Worm (Caenorhabditis elegans) whole organism, late embryonic: ENCODE measurements around the gene B0034.5.
A peak's percentile ranks its signal among the peaks of the same experiment; 100 is the strongest.

ENCODE experiments used
- C08G9.2 ChIP-seq: sonication (generic microtip); optimal IDR thresholded peaks from 2 replicates; lab custom pipeline; 2016; ENCODE audit warnings: mild to moderate bottlenecking, missing genetic modification characterization, moderate library complexity, missing compliant biosample characterization
- K09A11.1 ChIP-seq: sonication (generic microtip); optimal IDR thresholded peaks from 2 replicates; lab custom pipeline; 2017; ENCODE audit warnings: antibody characterized with exemption, mild to moderate bottlenecking, missing genetic modification characterization, missing compliant biosample characterization; ENCODE audit not compliant: insufficient read depth
- Y22D7AL.16 ChIP-seq: sonication (generic microtip); optimal IDR thresholded peaks from 2 replicates; lab custom pipeline; 2016; ENCODE audit warnings: missing genetic modification characterization, missing compliant biosample characterization
- ahr-1 ChIP-seq: sonication (generic microtip); optimal IDR thresholded peaks from 2 replicates; lab custom pipeline; 2016; ENCODE audit warnings: missing genetic modification characterization, missing compliant biosample characterization
- ceh-14 ChIP-seq: sonication (generic microtip); optimal IDR thresholded peaks from 2 replicates; lab custom pipeline; 2016; ENCODE audit warnings: missing genotype, missing genetic modification characterization, missing compliant biosample characterization
- ceh-18 ChIP-seq: sonication (generic microtip); optimal IDR thresholded peaks from 2 replicates; lab custom pipeline; 2016; ENCODE audit warnings: missing genetic modification characterization, missing compliant biosample characterization
- ceh-2 ChIP-seq: sonication (generic microtip); optimal IDR thresholded peaks from 2 replicates; lab custom pipeline; 2016; ENCODE audit warnings: missing genotype, missing genetic modification characterization, missing compliant biosample characterization
- ceh-22 ChIP-seq: sonication (generic microtip); optimal IDR thresholded peaks from 2 replicates; lab custom pipeline; 2017; ENCODE audit warnings: missing biosample characterization, missing genetic modification characterization
- ceh-31 ChIP-seq: sonication (generic microtip); optimal IDR thresholded peaks from 2 replicates; lab custom pipeline; 2016; ENCODE audit warnings: missing genetic modification characterization, missing compliant biosample characterization
- ceh-34 ChIP-seq: sonication (generic microtip); optimal IDR thresholded peaks from 2 replicates; lab custom pipeline; 2016; ENCODE audit warnings: mild to moderate bottlenecking, missing genetic modification characterization, missing compliant biosample characterization
- ceh-45 ChIP-seq: fragments of 200-800 bp; sonication (Bioruptor generic); IDR thresholded peaks from 2 replicates; pipeline ENCODE4 v1.3.6; 2022; ENCODE audit warnings: missing genetic modification reagents, missing genetic modification characterization, missing compliant biosample characterization
- ceh-6 ChIP-seq: fragments of 200-800 bp; sonication (Bioruptor generic); optimal IDR thresholded peaks from 2 replicates; lab custom pipeline; 2018; ENCODE audit warnings: mild to moderate bottlenecking, missing genetic modification characterization, missing compliant biosample characterization
- che-1 ChIP-seq: sonication (generic microtip); optimal IDR thresholded peaks from 2 replicates; lab custom pipeline; 2016; ENCODE audit warnings: mild to moderate bottlenecking, missing genetic modification characterization, missing compliant biosample characterization
- dmd-4 ChIP-seq: sonication (generic microtip); optimal IDR thresholded peaks from 2 replicates; lab custom pipeline; 2016; ENCODE audit warnings: borderline replicate concordance, missing genetic modification characterization, missing compliant biosample characterization
- elt-2 ChIP-seq: sonication (generic microtip); optimal IDR thresholded peaks from 2 replicates; lab custom pipeline; 2016; ENCODE audit warnings: missing genetic modification reagents, missing genetic modification characterization, missing compliant biosample characterization
- fkh-10 ChIP-seq: fragments of 150-350 bp; optimal IDR thresholded peaks from 2 replicates; lab custom pipeline; 2014; ENCODE audit warnings: missing biosample characterization, missing genetic modification reagents, missing genetic modification characterization
- fkh-6 ChIP-seq: sonication (generic microtip); optimal IDR thresholded peaks from 2 replicates; lab custom pipeline; 2016; ENCODE audit warnings: missing genetic modification characterization, missing compliant biosample characterization
- gmeb-2 ChIP-seq: sonication (generic microtip); optimal IDR thresholded peaks from 2 replicates; lab custom pipeline; 2016; ENCODE audit warnings: missing genetic modification characterization, inconsistent platforms, missing compliant biosample characterization
- hlh-13 ChIP-seq: fragments of 200-800 bp; sonication (Bioruptor generic); optimal IDR thresholded peaks from 2 replicates; lab custom pipeline; 2018; ENCODE audit warnings: mild to moderate bottlenecking, missing genetic modification characterization, missing compliant biosample characterization
- hlh-30 ChIP-seq: sonication (generic microtip); optimal IDR thresholded peaks from 2 replicates; lab custom pipeline; 2017; ENCODE audit warnings: antibody characterized with exemption, missing genetic modification characterization, missing compliant biosample characterization; ENCODE audit not compliant: insufficient read depth
- hlh-6 ChIP-seq: sonication (generic microtip); optimal IDR thresholded peaks from 2 replicates; lab custom pipeline; 2016; ENCODE audit warnings: missing genotype, missing genetic modification characterization, missing compliant biosample characterization
- nfya-1 ChIP-seq: sonication (generic microtip); optimal IDR thresholded peaks from 2 replicates; lab custom pipeline; 2017; ENCODE audit warnings: missing genetic modification characterization, mild to moderate bottlenecking, missing compliant biosample characterization, antibody characterized with exemption, moderate library complexity
- nhr-11 ChIP-seq: fragments of 150-350 bp; optimal IDR thresholded peaks from 2 replicates; lab custom pipeline; 2014; ENCODE audit warnings: missing biosample characterization, missing genetic modification characterization
- nhr-232 ChIP-seq: sonication (generic microtip); optimal IDR thresholded peaks from 2 replicates; lab custom pipeline; 2016; ENCODE audit warnings: missing genetic modification characterization, missing compliant biosample characterization
- npax-4 ChIP-seq: sonication (generic microtip); optimal IDR thresholded peaks from 2 replicates; lab custom pipeline; 2016; ENCODE audit warnings: missing genetic modification characterization, missing compliant biosample characterization
- pag-3 ChIP-seq: sonication (generic microtip); optimal IDR thresholded peaks from 2 replicates; lab custom pipeline; 2016; ENCODE audit warnings: missing compliant biosample characterization, missing genetic modification characterization, borderline replicate concordance
- pax-1 ChIP-seq: fragments of 150-350 bp; optimal IDR thresholded peaks from 2 replicates; lab custom pipeline; 2014; ENCODE audit warnings: missing biosample characterization, missing genetic modification characterization
- pha-2 ChIP-seq: sonication (generic microtip); optimal IDR thresholded peaks from 2 replicates; lab custom pipeline; 2017; ENCODE audit warnings: mild to moderate bottlenecking, missing genetic modification characterization, missing compliant biosample characterization
- pha-4 ChIP-seq: fragments of 150-350 bp; optimal IDR thresholded peaks from 2 replicates; lab custom pipeline; 2018; ENCODE audit warnings: missing biosample characterization, missing genetic modification reagents, missing genetic modification characterization
- rnt-1 ChIP-seq: sonication (generic microtip); optimal IDR thresholded peaks from 2 replicates; lab custom pipeline; 2016; ENCODE audit warnings: missing genetic modification characterization, missing compliant biosample characterization
- sox-4 ChIP-seq: sonication (generic microtip); optimal IDR thresholded peaks from 2 replicates; lab custom pipeline; 2017; ENCODE audit warnings: mild to moderate bottlenecking, missing genetic modification characterization, inconsistent platforms, missing compliant biosample characterization
- syd-9 ChIP-seq: sonication (generic microtip); optimal IDR thresholded peaks from 2 replicates; lab custom pipeline; 2016; ENCODE audit warnings: mild to moderate bottlenecking, missing genetic modification characterization, moderate library complexity, missing compliant biosample characterization
- tbx-2 ChIP-seq: sonication (generic microtip); optimal IDR thresholded peaks from 2 replicates; lab custom pipeline; 2016; ENCODE audit warnings: missing genetic modification characterization, missing compliant biosample characterization
- unc-42 ChIP-seq: sonication (generic microtip); optimal IDR thresholded peaks from 2 replicates; lab custom pipeline; 2016; ENCODE audit warnings: missing genotype, missing genetic modification characterization, missing compliant biosample characterization
- unc-55 ChIP-seq: sonication (generic microtip); optimal IDR thresholded peaks from 2 replicates; lab custom pipeline; 2017; ENCODE audit warnings: missing biosample characterization, missing genetic modification reagents, missing genetic modification characterization
- ztf-16 ChIP-seq: sonication (generic microtip); optimal IDR thresholded peaks from 2 replicates; lab custom pipeline; 2017; ENCODE audit warnings: missing genetic modification characterization, missing compliant biosample characterization

B0034.5 gene

ce11 chrII:5956583-5956982, 18.2 kb downstream of the B0034.5 start, which contains the start of gene casy-1:
Gene casy-1 (minus strand): TSS chrII:5956683.
- TF ChIP-seq nhr-232 (tag; lab: Kevin White, UChicago) = no peak
- TF ChIP-seq pha-2 (tag; lab: Kevin White, UChicago) = no peak
- no peak for TF ChIP-seq Y22D7AL.16 (tag; lab: Kevin White, UChicago)
- TF ChIP-seq syd-9 = no peak
- no peak for TF ChIP-seq che-1 (tag; lab: Kevin White, UChicago)
- no peak for TF ChIP-seq hlh-13 (GFP tag; lab: Kevin White, UChicago)
- TF ChIP-seq nfya-1 = no peak
- TF ChIP-seq pax-1 = no peak
- no peak for TF ChIP-seq fkh-10 (GFP tag; lab: Kevin White, UChicago)
- TF ChIP-seq pha-4 (tag; lab: Kevin White, UChicago) = no peak
- no peak for TF ChIP-seq ceh-31
- TF ChIP-seq ceh-6 (GFP tag; lab: Kevin White, UChicago) = no peak
- no peak for TF ChIP-seq ceh-45 (GFP tag; lab: Robert Waterston, UW)
- no peak for TF ChIP-seq elt-2
- no peak for TF ChIP-seq ceh-18
- TF ChIP-seq K09A11.1 (tag; lab: Kevin White, UChicago) = no peak
- no peak for TF ChIP-seq ahr-1 (tag; lab: Kevin White, UChicago)
- TF ChIP-seq hlh-30 = no peak
- TF ChIP-seq ceh-14 = no peak

DNA sequence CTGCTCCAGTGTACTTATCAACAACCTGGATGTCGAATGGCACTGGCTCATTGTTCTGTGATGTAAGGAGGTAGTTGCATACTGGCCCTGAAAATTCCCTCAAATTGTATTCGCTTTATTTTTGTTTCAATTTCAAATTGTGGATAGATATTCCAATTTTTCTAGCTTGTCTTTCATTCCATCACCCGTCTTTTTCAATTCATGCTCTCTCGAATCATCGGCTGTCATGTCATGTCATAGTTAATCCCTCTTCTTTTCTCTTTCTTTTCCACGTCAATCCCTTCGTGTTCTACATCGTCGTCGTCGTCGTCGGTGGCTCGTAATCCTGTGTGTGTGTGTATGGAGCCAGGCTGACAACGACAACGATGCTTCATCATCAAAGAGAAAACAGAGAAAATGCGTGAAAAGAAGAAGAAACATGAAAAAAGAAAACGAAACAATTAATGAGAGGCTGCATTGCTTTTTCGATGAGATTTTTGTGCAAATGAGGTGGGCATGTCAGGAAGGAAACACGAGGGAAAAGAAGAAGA, 19.1 kb downstream of the B0034.5 start:
- TF ChIP-seq ceh-14 (peak; percentile 12), K09A11.1 (tag; lab: Kevin White, UChicago) (no peak), unc-55 (GFP tag; lab: Kevin White, UChicago) (peak; percentile 37), hlh-6 (no peak), unc-42 (tag; lab: Kevin White, UChicago) (peak; percentile 27)

DNA sequence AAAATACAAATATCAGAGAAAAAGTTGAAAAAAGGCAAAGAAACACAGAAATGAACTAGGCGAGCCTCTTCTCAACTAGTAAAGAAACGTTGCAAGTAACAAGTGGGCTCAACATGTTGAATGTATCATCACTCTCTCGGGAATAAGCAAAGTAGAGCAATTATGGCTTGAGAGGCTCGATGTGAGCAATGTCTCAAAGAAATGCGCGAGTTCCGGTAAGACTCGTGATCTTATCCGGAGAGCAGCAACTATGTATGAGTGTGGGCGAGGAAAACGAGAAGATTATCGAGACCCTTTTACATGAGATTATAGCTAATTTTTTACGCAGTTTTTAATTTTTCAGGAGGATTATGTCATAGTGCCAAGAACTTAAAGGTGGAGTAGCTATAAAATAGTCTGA, 22.6 kb downstream of the B0034.5 start:
- TF ChIP-seq pha-2 (tag; lab: Kevin White, UChicago) (no peak), nhr-11 (tag; lab: Kevin White, UChicago) (no peak), npax-4 (tag; lab: Kevin White, UChicago) (no peak), C08G9.2 (tag; lab: Kevin White, UChicago) (no peak), fkh-6 (no peak), rnt-1 (tag; lab: Kevin White, UChicago) (no peak)

- TF ChIP-seq ztf-16 (tag; lab: Kevin White, UChicago) (no peak), gmeb-2 (no peak), ceh-2 (tag; lab: Kevin White, UChicago) (no peak), ceh-22 (tag; lab: Kevin White, UChicago) (no peak), ceh-34 (tag; lab: Kevin White, UChicago) (no peak), pag-3 (no peak), elt-2 (no peak), tbx-2 (tag; lab: Kevin White, UChicago) (no peak), dmd-4 (tag; lab: Kevin White, UChicago) (no peak), sox-4 (no peak)
Observed at ce11 chrII:5951745-5952144, 23.0 kb downstream of the B0034.5 start.

- TF ChIP-seq tbx-2 (tag; lab: Kevin White, UChicago) (no peak), ceh-31 (peak; percentile 7), unc-42 (tag; lab: Kevin White, UChicago) (peak; percentile 90)
- TF ChIP-seq, all 69 proteins: peak for 2
Observed at ce11 chrII:5950657-5951056, 24.1 kb downstream of the B0034.5 start.
